Fruit fly (Drosophila melanogaster) whole organism, embryonic: ENCODE measurements around the gene SIDL.
A peak's percentile ranks its signal among the peaks of the same experiment; 100 is the strongest.

Source experiments
- Atf-2 ChIP-seq: fragments of 200-800 bp; sonication (Bioruptor generic); optimal IDR thresholded peaks from 2 replicates; lab custom pipeline; 2016; ENCODE audit warnings: missing biosample characterization, missing genetic modification characterization
- Blimp-1 ChIP-seq: fragments of 200-800 bp; sonication (Bioruptor generic); optimal IDR thresholded peaks from 3 replicates; lab custom pipeline; 2018; ENCODE audit warnings: missing biosample characterization, missing genetic modification characterization, mild to moderate bottlenecking, moderate library complexity, missing genetic modification reagents
- BtbVII ChIP-seq: fragments of 200-800 bp; sonication (Bioruptor generic); optimal IDR thresholded peaks from 3 replicates; lab custom pipeline; 2017; ENCODE audit warnings: missing biosample characterization, mild to moderate bottlenecking, missing genetic modification characterization
- CG10147 ChIP-seq: fragments of 200-800 bp; sonication (Bioruptor generic); optimal IDR thresholded peaks from 2 replicates; lab custom pipeline; 2019; ENCODE audit warnings: missing biosample characterization, mild to moderate bottlenecking, missing genetic modification characterization, moderate library complexity
- CG10267 ChIP-seq: fragments of 200-800 bp; sonication (Bioruptor generic); optimal IDR thresholded peaks from 2 replicates; lab custom pipeline; 2018; ENCODE audit warnings: missing biosample characterization, mild to moderate bottlenecking, missing genetic modification characterization, moderate library complexity
- CG10959 ChIP-seq: fragments of 200-800 bp; sonication (Bioruptor generic); IDR thresholded peaks from 2 replicates; pipeline ENCODE4 v1.3.6; 2022; ENCODE audit warnings: missing biosample characterization, missing genetic modification characterization
- CG1233 ChIP-seq: fragments of 200-800 bp; sonication (Bioruptor generic); optimal IDR thresholded peaks from 4 replicates; lab custom pipeline; 2018; ENCODE audit warnings: missing biosample characterization, mild to moderate bottlenecking, missing genetic modification characterization
- CG13424 ChIP-seq: fragments of 200-800 bp; sonication (Bioruptor generic); optimal IDR thresholded peaks from 2 replicates; lab custom pipeline; 2019; ENCODE audit warnings: missing biosample characterization, mild to moderate bottlenecking, missing genetic modification characterization, moderate library complexity
- CG13775 ChIP-seq: fragments of 200-800 bp; sonication (Bioruptor generic); optimal IDR thresholded peaks from 3 replicates; lab custom pipeline; 2017; ENCODE audit warnings: missing biosample characterization, mild to moderate bottlenecking, missing genetic modification characterization
- CG15269 ChIP-seq: fragments of 200-800 bp; sonication (Bioruptor generic); optimal IDR thresholded peaks from 2 replicates; lab custom pipeline; 2018; ENCODE audit warnings: missing biosample characterization, mild to moderate bottlenecking, missing genetic modification characterization, moderate library complexity
- CG15601 ChIP-seq: fragments of 200-800 bp; sonication (Bioruptor generic); optimal IDR thresholded peaks from 3 replicates; lab custom pipeline; 2019; ENCODE audit warnings: missing biosample characterization, mild to moderate bottlenecking, missing genetic modification characterization, moderate library complexity
- CG15696 ChIP-seq: fragments of 200-800 bp; sonication (Bioruptor generic); optimal IDR thresholded peaks from 2 replicates; lab custom pipeline; 2019; ENCODE audit warnings: missing biosample characterization, mild to moderate bottlenecking, missing genetic modification characterization, moderate library complexity
- CG1832 ChIP-seq: fragments of 200-800 bp; sonication (Bioruptor generic); optimal IDR thresholded peaks from 2 replicates; lab custom pipeline; 2017; ENCODE audit warnings: missing biosample characterization, mild to moderate bottlenecking, missing genetic modification characterization, inconsistent platforms
- CG2120 ChIP-seq: fragments of 200-800 bp; sonication (Bioruptor generic); optimal IDR thresholded peaks from 3 replicates; lab custom pipeline; 2016; ENCODE audit warnings: missing biosample characterization, missing genetic modification characterization
- CG2678 ChIP-seq: fragments of 200-800 bp; sonication (Bioruptor generic); optimal IDR thresholded peaks from 3 replicates; lab custom pipeline; 2019; ENCODE audit warnings: missing biosample characterization, mild to moderate bottlenecking, missing genetic modification characterization, moderate library complexity
- CG31441 ChIP-seq: fragments of 200-800 bp; sonication (Bioruptor generic); IDR thresholded peaks from 2 replicates; pipeline ENCODE4 v1.3.6; 2022; ENCODE audit warnings: missing biosample characterization, missing genetic modification characterization
- CG3407 ChIP-seq: fragments of 200-800 bp; sonication (Bioruptor generic); optimal IDR thresholded peaks from 2 replicates; lab custom pipeline; 2018; ENCODE audit warnings: missing biosample characterization, mild to moderate bottlenecking, missing genetic modification characterization
- CG4328 ChIP-seq: fragments of 200-800 bp; sonication (Bioruptor generic); optimal IDR thresholded peaks from 3 replicates; lab custom pipeline; 2017; ENCODE audit warnings: missing biosample characterization, missing genetic modification reagents, missing genetic modification characterization
- CG4424 ChIP-seq: fragments of 200-800 bp; sonication (Bioruptor generic); optimal IDR thresholded peaks from 3 replicates; lab custom pipeline; 2016; ENCODE audit warnings: missing biosample characterization, missing genetic modification characterization
- CG4707 ChIP-seq: fragments of 200-800 bp; sonication (Bioruptor generic); optimal IDR thresholded peaks from 2 replicates; lab custom pipeline; 2018; ENCODE audit warnings: missing biosample characterization, mild to moderate bottlenecking, missing genetic modification characterization, moderate library complexity
- HmgZ ChIP-seq: fragments of 200-800 bp; sonication (Bioruptor generic); optimal IDR thresholded peaks from 2 replicates; lab custom pipeline; 2018; ENCODE audit warnings: missing biosample characterization, mild to moderate bottlenecking, missing genetic modification characterization
- Lhr ChIP-seq: fragments of 200-800 bp; sonication (Bioruptor generic); optimal IDR thresholded peaks from 3 replicates; lab custom pipeline; 2017; ENCODE audit warnings: mild to moderate bottlenecking, missing biosample characterization, missing genetic modification reagents, missing genetic modification characterization
- Mrtf ChIP-seq: fragments of 200-800 bp; sonication (Bioruptor generic); IDR thresholded peaks from 3 replicates; pipeline ENCODE4 v1.3.6; 2022; ENCODE audit warnings: missing biosample characterization, missing genetic modification characterization
- Oli ChIP-seq: fragments of 200-800 bp; sonication (Bioruptor generic); optimal IDR thresholded peaks from 2 replicates; lab custom pipeline; 2018; ENCODE audit warnings: missing biosample characterization, mild to moderate bottlenecking, missing genetic modification characterization, moderate library complexity
- Stat92E ChIP-seq, 3 experiments: fragments of >200 bp in 2 of 3; fragments of 200-800 bp in 1 of 3; sonication (Bioruptor generic) in 1 of 3; optimal IDR thresholded peaks; 2 replicates each; lab custom pipeline; 2017 to 2019; ENCODE audit warnings: missing biosample characterization in 3 of 3, missing genetic modification characterization in 3 of 3, mild to moderate bottlenecking in 1 of 3, moderate library complexity in 1 of 3
- Taf1 ChIP-seq: fragments of 200-800 bp; sonication (Bioruptor generic); IDR thresholded peaks from 2 replicates; pipeline ENCODE4 v1.3.6; 2022; ENCODE audit warnings: missing biosample characterization, missing genetic modification characterization
- ato ChIP-seq: fragments of 200-800 bp; sonication (Bioruptor generic); IDR thresholded peaks from 2 replicates; pipeline ENCODE4 v1.3.6; 2022; ENCODE audit warnings: missing biosample characterization, missing genetic modification characterization; ENCODE audit not compliant: partially characterized antibody
- bowl ChIP-seq: fragments of 200-800 bp; sonication (Bioruptor generic); IDR thresholded peaks from 2 replicates; pipeline ENCODE4 v1.3.6; 2022; ENCODE audit warnings: missing biosample characterization, missing genetic modification characterization
- cad ChIP-seq: fragments of >200 bp; optimal IDR thresholded peaks from 2 replicates; lab custom pipeline; 2017; ENCODE audit warnings: missing biosample characterization, missing genetic modification characterization
- crp ChIP-seq, 2 experiments: fragments of 200-800 bp; sonication (Bioruptor generic); optimal IDR thresholded peaks; 2 replicates in 1 of 2; 3 replicates in 1 of 2; lab custom pipeline; 2017; ENCODE audit warnings: missing biosample characterization in 2 of 2, missing genetic modification characterization in 2 of 2, mild to moderate bottlenecking in 1 of 2, moderate library complexity in 1 of 2
- esg ChIP-seq: fragments of 200-800 bp; sonication (Bioruptor generic); conservative IDR thresholded peaks from 2 replicates; pipeline ENCODE4 v1.3.6; 2022; ENCODE audit warnings: missing biosample characterization, missing genetic modification characterization
- gcm2 ChIP-seq: fragments of 200-800 bp; sonication (Bioruptor generic); optimal IDR thresholded peaks from 2 replicates; lab custom pipeline; 2016; ENCODE audit warnings: missing biosample characterization, missing genetic modification characterization
- h ChIP-seq: fragments of >200 bp; optimal IDR thresholded peaks from 2 replicates; lab custom pipeline; 2017
- hkb ChIP-seq, 2 experiments: fragments of 200-800 bp in 1 of 2; fragments of >200 bp in 1 of 2; sonication (Bioruptor generic) in 1 of 2; IDR thresholded peaks in 1 of 2; optimal IDR thresholded peaks in 1 of 2; 2 replicates each; pipeline versions ENCODE4 v1.3.6 to Lab custom; 2017 to 2022; ENCODE audit warnings: missing biosample characterization in 1 of 2, missing genetic modification characterization in 1 of 2
- jing ChIP-seq: fragments of 200-800 bp; sonication (Bioruptor generic); optimal IDR thresholded peaks from 2 replicates; lab custom pipeline; 2018; ENCODE audit warnings: missing biosample characterization, mild to moderate bottlenecking, missing genetic modification characterization
- kni ChIP-seq: fragments of 200-800 bp; sonication (Bioruptor generic); optimal IDR thresholded peaks from 3 replicates; lab custom pipeline; 2017; ENCODE audit warnings: mild to moderate bottlenecking, missing biosample characterization, missing genetic modification reagents, missing genetic modification characterization
- nerfin-1 ChIP-seq: fragments of 200-800 bp; sonication (Bioruptor generic); optimal IDR thresholded peaks from 3 replicates; lab custom pipeline; 2019; ENCODE audit warnings: missing biosample characterization, mild to moderate bottlenecking, missing genetic modification characterization, moderate library complexity
- oc ChIP-seq: fragments of 200-800 bp; sonication (Bioruptor generic); optimal IDR thresholded peaks from 2 replicates; lab custom pipeline; 2018; ENCODE audit warnings: missing biosample characterization, mild to moderate bottlenecking, missing genetic modification characterization, moderate library complexity
- p53 ChIP-seq: fragments of 200-800 bp; sonication (Bioruptor generic); optimal IDR thresholded peaks from 2 replicates; lab custom pipeline; 2016; ENCODE audit warnings: missing biosample characterization, missing genetic modification characterization
- pb ChIP-seq: fragments of 200-800 bp; sonication (Bioruptor generic); optimal IDR thresholded peaks from 3 replicates; lab custom pipeline; 2016; ENCODE audit warnings: missing biosample characterization, missing genetic modification characterization
- repo ChIP-seq: fragments of 200-800 bp; sonication (Bioruptor generic); optimal IDR thresholded peaks from 2 replicates; lab custom pipeline; 2016; ENCODE audit warnings: missing biosample characterization, missing genetic modification characterization
- ro ChIP-seq: fragments of 200-800 bp; sonication (Bioruptor generic); IDR thresholded peaks from 2 replicates; pipeline ENCODE4 v1.3.6; 2022; ENCODE audit warnings: missing biosample characterization, missing genetic modification characterization
- run ChIP-seq: fragments of 200-800 bp; sonication (Bioruptor generic); optimal IDR thresholded peaks from 3 replicates; lab custom pipeline; 2018; ENCODE audit warnings: missing biosample characterization, mild to moderate bottlenecking, missing genetic modification characterization
- so ChIP-seq: fragments of 200-800 bp; sonication (Bioruptor generic); IDR thresholded peaks from 3 replicates; pipeline ENCODE4 v1.3.6; 2022; ENCODE audit warnings: missing biosample characterization, missing genetic modification characterization
- tll ChIP-seq, 2 experiments: fragments of 200-800 bp in 1 of 2; fragments of >200 bp in 1 of 2; sonication (Bioruptor generic) in 1 of 2; optimal IDR thresholded peaks; 2 replicates each; lab custom pipeline; 2017 to 2019; ENCODE audit warnings: missing biosample characterization in 2 of 2, missing genetic modification characterization in 2 of 2, mild to moderate bottlenecking in 1 of 2, moderate library complexity in 1 of 2
- tna ChIP-seq: fragments of 200-800 bp; sonication (Bioruptor generic); IDR thresholded peaks from 2 replicates; pipeline ENCODE4 v1.3.6; 2022; ENCODE audit warnings: missing biosample characterization, missing genetic modification characterization; ENCODE audit not compliant: partially characterized antibody
- toy ChIP-seq: fragments of 200-800 bp; sonication (Bioruptor generic); IDR thresholded peaks from 2 replicates; pipeline ENCODE4 v1.3.6; 2022; ENCODE audit warnings: missing biosample characterization, missing genetic modification characterization

Gene SIDL

DNA sequence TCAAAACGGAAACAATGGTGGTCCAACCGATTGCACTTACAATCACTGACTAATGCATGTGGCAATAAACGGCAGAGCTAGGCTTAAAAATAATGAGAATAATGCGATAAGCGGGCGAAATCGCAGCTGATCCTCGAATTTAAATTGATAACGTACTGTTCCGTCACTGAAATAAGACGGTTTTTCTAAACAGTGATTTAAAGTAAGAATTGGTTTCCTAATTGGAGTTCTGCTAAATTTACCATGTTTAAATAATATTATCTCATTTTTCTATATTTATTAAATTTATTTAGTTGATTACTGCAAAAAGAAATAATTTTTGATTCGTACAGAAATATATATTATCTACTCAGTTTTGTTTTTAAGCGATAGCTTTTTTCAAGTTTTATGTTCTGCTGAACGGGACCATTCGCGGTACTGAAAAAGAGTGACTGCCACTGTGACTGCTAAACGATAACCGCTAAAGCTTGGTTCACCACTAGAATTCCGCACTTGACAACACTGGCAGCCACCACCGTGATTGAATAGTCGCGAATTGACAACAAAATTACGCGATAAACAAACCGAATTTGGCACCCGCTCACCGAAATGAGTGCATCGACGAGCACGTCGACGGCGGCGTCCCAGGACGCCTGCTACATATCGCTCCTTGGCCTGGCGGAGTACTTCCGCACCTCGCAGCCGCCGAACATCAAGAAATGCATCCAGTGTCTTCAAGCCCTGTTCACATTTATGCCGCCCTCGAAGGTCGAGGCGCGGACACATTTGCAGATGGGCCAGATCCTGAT is 9.8 kb downstream of the SIDL start, which contains the start of the genes Spn88Eb and Mau2 (continued):
- TF ChIP-seq Blimp-1, result no peak
- no peak for TF ChIP-seq oc (tag; lab: Kevin White, UChicago)
- peak in 1 of 2 experiments; percentile 48 for TF ChIP-seq crp (GFP tag; optimal IDR thresholded peaks at IDR 0.05; lab: Kevin White, UChicago)
- TF ChIP-seq CG2678, result no peak
- TF ChIP-seq CG4328 (GFP tag; lab: Kevin White, UChicago), result peak; percentile 43
- TF ChIP-seq Atf-2 (GFP tag; lab: Kevin White, UChicago), result no peak
- TF ChIP-seq hkb (optimal IDR thresholded peaks at IDR 0.05; lab: Kevin White, UChicago), result no peak
- peak; percentile 19; the same call in 1 of the 2 replicates for TF ChIP-seq hkb (GFP tag; IDR thresholded peaks at IDR 0.05; lab: Robert Waterston, UW)
- TF ChIP-seq CG10147, result no peak
- peak; percentile 37 for TF ChIP-seq Oli (tag; lab: Kevin White, UChicago)
- peak; percentile 23 for TF ChIP-seq repo
- TF ChIP-seq run (tag; lab: Kevin White, UChicago), result no peak
- peak; percentile 70 for TF ChIP-seq CG4424
- no peak for TF ChIP-seq CG1832 (GFP tag; lab: Kevin White, UChicago)
- TF ChIP-seq bowl (GFP tag; lab: Robert Waterston, UW), result no peak
- TF ChIP-seq CG10267 (tag; lab: Kevin White, UChicago), result peak; percentile 94
- TF ChIP-seq HmgZ (tag; lab: Kevin White, UChicago), result peak; percentile 58
- peak; percentile 69; the same call in 2 of the 3 replicates for TF ChIP-seq Mrtf (GFP tag; lab: Robert Waterston, UW)
- TF ChIP-seq Stat92E (GFP tag; optimal IDR thresholded peaks at IDR 0.05; lab: Kevin White, UChicago), result no peak
- peak; percentile 96 for TF ChIP-seq CG15601
- peak; percentile 23; the same call in 1 of the 2 replicates for TF ChIP-seq ato (GFP tag; lab: Robert Waterston, UW)
- peak; percentile 43 for TF ChIP-seq CG1233
- peak; percentile 60 for TF ChIP-seq CG13424 (tag; lab: Kevin White, UChicago)
- peak; percentile 34 for TF ChIP-seq Lhr (GFP tag; lab: Kevin White, UChicago)
- TF ChIP-seq pb (GFP tag; lab: Kevin White, UChicago), result no peak
- no peak for TF ChIP-seq h (lab: Kevin White, UChicago)
- peak; percentile 52; the same call in 1 of the 3 replicates for TF ChIP-seq so
- no peak for TF ChIP-seq BtbVII (GFP tag; lab: Kevin White, UChicago)
- TF ChIP-seq Taf1, result no peak; the same call in 1 of the 2 replicates
- no peak for TF ChIP-seq kni (GFP tag; lab: Kevin White, UChicago)
- TF ChIP-seq toy, result no peak; the same call in 1 of the 2 replicates
- no peak for TF ChIP-seq cad (GFP tag; lab: Kevin White, UChicago)
- no peak for TF ChIP-seq tll (GFP tag; optimal IDR thresholded peaks at IDR 0.05; lab: Kevin White, UChicago)
- TF ChIP-seq CG13775, result peak; percentile 18
- no peak for TF ChIP-seq CG15269
- peak; percentile 26 for TF ChIP-seq p53 (GFP tag; lab: Kevin White, UChicago)
- peak; percentile 31 for TF ChIP-seq CG3407
- no peak for TF ChIP-seq nerfin-1 (tag; lab: Kevin White, UChicago)
- 0 out of 2 replicates have a peak, but pooled peaks have one; percentile 16 for TF ChIP-seq esg (GFP tag; lab: Robert Waterston, UW)
- no peak for TF ChIP-seq CG10959 (GFP tag; lab: Robert Waterston, UW)
- TF ChIP-seq jing (GFP tag; lab: Kevin White, UChicago), result no peak
- TF ChIP-seq CG15696, result peak; percentile 48
- TF ChIP-seq tna (GFP tag; lab: Robert Waterston, UW), result peak; percentile 39; the same call in 1 of the 2 replicates
- TF ChIP-seq CG31441, result peak; percentile 100
- peak; percentile 81 for TF ChIP-seq CG2120 (GFP tag; lab: Kevin White, UChicago)
- no peak for TF ChIP-seq gcm2
- no peak; the same call in 1 of the 2 replicates for TF ChIP-seq ro (GFP tag; lab: Robert Waterston, UW)
- TF ChIP-seq CG4707 (GFP tag; lab: Kevin White, UChicago), result no peak
